Worm (Caenorhabditis elegans): ENCODE measurements around the gene cwp-3.
A peak's percentile ranks its signal among the peaks of the same experiment; 100 is the strongest.

cwp-3 gene

DNA sequence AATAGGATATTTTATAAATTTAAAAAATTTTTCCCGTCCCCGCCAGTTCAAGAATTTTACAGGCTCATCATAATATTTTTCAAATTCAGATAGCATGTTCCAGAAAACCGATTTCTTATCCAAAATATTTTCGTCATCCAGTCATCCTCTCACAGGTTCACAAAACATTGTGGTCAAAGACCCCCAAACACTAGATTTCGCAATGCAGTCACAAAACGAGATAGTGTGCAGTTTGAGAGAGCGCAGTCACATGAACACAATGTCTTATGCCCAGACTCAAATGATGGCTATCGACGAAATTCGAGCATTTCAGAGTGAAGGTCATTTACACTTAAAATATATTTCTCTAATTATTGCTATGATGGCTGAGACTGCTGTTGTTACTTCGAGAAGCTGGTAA, 2.0 kb downstream of the cwp-3 start, which contains the start of gene abhd-5.2 (continued):
- TF ChIP-seq zag-1 (tag; optimal IDR thresholded peaks at IDR 0.05): no peak
- TF ChIP-seq unc-62 (GFP tag; optimal IDR thresholded peaks at IDR 0.05): no peak
- TF ChIP-seq ceh-9 (tag; optimal IDR thresholded peaks at IDR 0.05): no peak
- no peak for TF ChIP-seq egl-5 (tag; optimal IDR thresholded peaks at IDR 0.05)
- no peak for TF ChIP-seq elt-1 (tag; optimal IDR thresholded peaks at IDR 0.05)
- no peak for TF ChIP-seq nhr-12 (tag; optimal IDR thresholded peaks at IDR 0.05)

ce11 chrV:4846507-4846906, 3.9 kb downstream of the cwp-3 start:
- TF ChIP-seq sea-2 (GFP tag; optimal IDR thresholded peaks at IDR 0.05): no peak
- no peak for TF ChIP-seq ZK546.5 (tag; optimal IDR thresholded peaks at IDR 0.05)
- no peak for TF ChIP-seq nhr-25 (tag; optimal IDR thresholded peaks at IDR 0.05)
- TF ChIP-seq nhr-237 (tag; optimal IDR thresholded peaks at IDR 0.05): no peak
- no peak for TF ChIP-seq lsy-12 (tag; optimal IDR thresholded peaks at IDR 0.05)
- TF ChIP-seq ceh-82 (tag; optimal IDR thresholded peaks at IDR 0.05): no peak
- TF ChIP-seq elt-1 (tag; optimal IDR thresholded peaks at IDR 0.05): no peak
- TF ChIP-seq snpc-4 (tag; optimal IDR thresholded peaks at IDR 0.05): no peak

- TF ChIP-seq ceh-9 (tag; optimal IDR thresholded peaks at IDR 0.05) (no peak), mml-1 (tag; optimal IDR thresholded peaks at IDR 0.05) (no peak), snpc-4 (tag; optimal IDR thresholded peaks at IDR 0.05) (no peak), eor-1 (tag; optimal IDR thresholded peaks at IDR 0.05) (no peak), ZK546.5 (tag; optimal IDR thresholded peaks at IDR 0.05) (no peak), hmg-11 (tag; optimal IDR thresholded peaks at IDR 0.05) (no peak), lin-39 (tag; optimal IDR thresholded peaks at IDR 0.05) (no peak), nhr-76 (tag; optimal IDR thresholded peaks at IDR 0.05) (no peak), R02D3.7 (tag; optimal IDR thresholded peaks at IDR 0.05) (no peak), tbx-2 (tag; optimal IDR thresholded peaks at IDR 0.05) (no peak), nhr-77 (tag; optimal IDR thresholded peaks at IDR 0.05) (no peak), elt-2 (tag; optimal IDR thresholded peaks at IDR 0.05) (peak; percentile 7), ceh-16 (tag; optimal IDR thresholded peaks at IDR 0.05) (no peak), egl-27 (tag; optimal IDR thresholded peaks at IDR 0.05) (no peak), pha-4 (tag; optimal IDR thresholded peaks at IDR 0.05) (peak; percentile 63)
These were observed 4.8 kb downstream of the cwp-3 start, which contains the start of gene abhd-5.1 for ce11 chrV:4847424-4847823. Gene abhd-5.1 (plus strand): TSS chrV:4847653.

ce11 chrV:4850446-4850845, 7.8 kb downstream of the cwp-3 start:
- TF ChIP-seq ztf-11 (tag; optimal IDR thresholded peaks at IDR 0.05) (no peak), fkh-10 (GFP tag; optimal IDR thresholded peaks at IDR 0.05) (no peak), nfya-1 (tag; optimal IDR thresholded peaks at IDR 0.05; ENCODE audit: insufficient read depth) (no peak), unc-62 (GFP tag; optimal IDR thresholded peaks at IDR 0.05) (no peak), hmg-11 (tag; optimal IDR thresholded peaks at IDR 0.05) (no peak), lsy-12 (tag; optimal IDR thresholded peaks at IDR 0.05) (no peak)

- TF ChIP-seq nhr-28 (tag; optimal IDR thresholded peaks at IDR 0.05) (no peak), egl-5 (tag; optimal IDR thresholded peaks at IDR 0.05) (no peak), fkh-2 (tag; optimal IDR thresholded peaks at IDR 0.05) (no peak), nfya-1 (tag; optimal IDR thresholded peaks at IDR 0.05; ENCODE audit: insufficient read depth) (no peak), zag-1 (tag; optimal IDR thresholded peaks at IDR 0.05) (no peak), ama-1 (optimal IDR thresholded peaks at IDR 0.05) (no peak), eor-1 (tag; optimal IDR thresholded peaks at IDR 0.05) (no peak), nhr-23 (tag; optimal IDR thresholded peaks at IDR 0.05) (no peak), fos-1 (tag; optimal IDR thresholded peaks at IDR 0.05) (no peak), ztf-11 (tag; optimal IDR thresholded peaks at IDR 0.05) (no peak), nhr-76 (tag; optimal IDR thresholded peaks at IDR 0.05) (no peak), fkh-10 (GFP tag; optimal IDR thresholded peaks at IDR 0.05) (no peak), elt-3 (tag; optimal IDR thresholded peaks at IDR 0.05) (no peak), jun-1 (tag; optimal IDR thresholded peaks at IDR 0.05) (no peak), nhr-12 (tag; optimal IDR thresholded peaks at IDR 0.05) (no peak), mdl-1 (tag; optimal IDR thresholded peaks at IDR 0.05) (no peak), lin-39 (tag; optimal IDR thresholded peaks at IDR 0.05) (no peak)
These were observed 8.5 kb downstream of the cwp-3 start, which contains the start of gene nex-4 for ce11 chrV:4851138-4851537. Gene nex-4 (plus strand): TSS chrV:4851438.

All from whole organism, L3 larva.